Worm (Caenorhabditis elegans) whole organism, early embryonic: ENCODE results near the gene ZK353.9.

Experiments
- B0310.2 ChIP-seq: sonication (generic microtip); optimal IDR thresholded peaks from 2 replicates; lab custom pipeline; 2016; ENCODE audit warnings: mild to moderate bottlenecking, missing genetic modification characterization, missing compliant biosample characterization
- F13C5.2 ChIP-seq: sonication (generic microtip); optimal IDR thresholded peaks from 2 replicates; lab custom pipeline; 2017; ENCODE audit warnings: mild to moderate bottlenecking, missing genetic modification characterization, inconsistent platforms, missing compliant biosample characterization
- ama-1 ChIP-seq: fragments of 150-350 bp; optimal IDR thresholded peaks from 2 replicates; lab custom pipeline; 2014
- hmbx-1 ChIP-seq: sonication (generic microtip); optimal IDR thresholded peaks from 2 replicates; lab custom pipeline; 2016; ENCODE audit warnings: mild to moderate bottlenecking, missing genetic modification characterization, missing compliant biosample characterization
- tbx-11 ChIP-seq: fragments of 200-800 bp; sonication (Bioruptor generic); IDR thresholded peaks from 2 replicates; pipeline ENCODE4 v1.3.6; 2022; ENCODE audit warnings: missing genetic modification characterization, missing compliant biosample characterization

ce11 chrIII:8457605-8458004 lies 48.3 kb downstream of the ZK353.9 start:
- TF ChIP-seq ama-1 (lab: Kevin White, UChicago) (no peak), tbx-11 (GFP tag; lab: Robert Waterston, UW) (no peak), B0310.2 (tag; lab: Kevin White, UChicago) (no peak), F13C5.2 (no peak), hmbx-1 (tag; lab: Kevin White, UChicago) (no peak)
